Fruit fly (Drosophila melanogaster) whole organism, pupa: Measurements from ENCODE around the gene Dd.

Source experiments
- CG17806 ChIP-seq: fragments of 200-800 bp; sonication (Bioruptor generic); optimal IDR thresholded peaks from 2 replicates; lab custom pipeline; 2018; ENCODE audit warnings: missing biosample characterization, mild to moderate bottlenecking, missing genetic modification characterization, moderate library complexity
- CG32121 ChIP-seq: fragments of 200-800 bp; sonication (Bioruptor generic); IDR thresholded peaks from 2 replicates; pipeline ENCODE4 v1.3.6; 2022; ENCODE audit warnings: missing biosample characterization, missing genetic modification characterization
- CG4496 ChIP-seq: fragments of 200-800 bp; sonication (Bioruptor generic); IDR thresholded peaks from 3 replicates; pipeline ENCODE4 v1.3.6; 2022; ENCODE audit warnings: missing biosample characterization, missing genetic modification characterization
- CG8159 ChIP-seq: fragments of 200-800 bp; sonication (Bioruptor generic); optimal IDR thresholded peaks from 3 replicates; lab custom pipeline; 2018; ENCODE audit warnings: missing biosample characterization, mild to moderate bottlenecking, missing genetic modification characterization, moderate library complexity
- CG8301 ChIP-seq: fragments of 200-800 bp; sonication (Bioruptor generic); optimal IDR thresholded peaks from 2 replicates; lab custom pipeline; 2018; ENCODE audit warnings: missing biosample characterization, mild to moderate bottlenecking, missing genetic modification characterization
- D1 ChIP-seq: fragments of 200-800 bp; sonication (Bioruptor generic); optimal IDR thresholded peaks from 2 replicates; lab custom pipeline; 2018; ENCODE audit warnings: missing biosample characterization, mild to moderate bottlenecking, missing genetic modification characterization, moderate library complexity
- Pif1B ChIP-seq: fragments of 200-800 bp; sonication (Bioruptor generic); optimal IDR thresholded peaks from 3 replicates; lab custom pipeline; 2016; ENCODE audit warnings: missing biosample characterization, missing genetic modification characterization
- Snoo ChIP-seq: fragments of 200-800 bp; sonication (Bioruptor generic); optimal IDR thresholded peaks from 3 replicates; lab custom pipeline; 2017; ENCODE audit warnings: missing biosample characterization, mild to moderate bottlenecking, missing genetic modification characterization, inconsistent platforms
- gl ChIP-seq: fragments of 200-800 bp; sonication (Bioruptor generic); optimal IDR thresholded peaks from 2 replicates; lab custom pipeline; 2018; ENCODE audit warnings: missing biosample characterization, mild to moderate bottlenecking, missing genetic modification characterization
- rn ChIP-seq: fragments of 200-800 bp; sonication (Bioruptor generic); IDR thresholded peaks from 2 replicates; pipeline ENCODE4 v1.3.6; 2022; ENCODE audit warnings: missing biosample characterization, missing genetic modification characterization

dm6 chrX:21315852-21316251 lies 8.0 kb downstream of the Dd start, which contains the start of gene Rpt6:
- TF ChIP-seq gl (tag; lab: Kevin White, UChicago) (no peak), Snoo (tag; lab: Kevin White, UChicago) (no peak), CG17806 (tag; lab: Kevin White, UChicago) (no peak), CG8301 (no peak), rn (no peak), D1 (no peak), CG32121 (no peak), Pif1B (no peak), CG8159 (tag; lab: Kevin White, UChicago) (no peak), CG4496 (GFP tag; lab: Robert Waterston, UW) (no peak)
